Worm (Caenorhabditis elegans) whole organism, early embryonic: ENCODE data around the gene T12D8.9.

ENCODE experiments used
- B0310.2 ChIP-seq: sonication (generic microtip); optimal IDR thresholded peaks from 2 replicates; lab custom pipeline; 2016; ENCODE audit warnings: mild to moderate bottlenecking, missing genetic modification characterization, missing compliant biosample characterization
- F13C5.2 ChIP-seq: sonication (generic microtip); optimal IDR thresholded peaks from 2 replicates; lab custom pipeline; 2017; ENCODE audit warnings: mild to moderate bottlenecking, missing genetic modification characterization, inconsistent platforms, missing compliant biosample characterization
- aly-1 ChIP-seq: sonication (generic microtip); optimal IDR thresholded peaks from 2 replicates; lab custom pipeline; 2016; ENCODE audit warnings: missing genetic modification characterization, missing compliant biosample characterization
- ama-1 ChIP-seq: fragments of 150-350 bp; optimal IDR thresholded peaks from 2 replicates; lab custom pipeline; 2014
- ceh-13 ChIP-seq: fragments of 200-800 bp; sonication (Bioruptor generic); optimal IDR thresholded peaks from 2 replicates; lab custom pipeline; 2018; ENCODE audit warnings: mild to moderate bottlenecking, missing genetic modification characterization, missing compliant biosample characterization
- ceh-36 ChIP-seq: sonication (generic microtip); optimal IDR thresholded peaks from 2 replicates; lab custom pipeline; 2016; ENCODE audit warnings: missing genetic modification characterization, inconsistent platforms, missing compliant biosample characterization
- ets-7 ChIP-seq: sonication (generic microtip); optimal IDR thresholded peaks from 2 replicates; lab custom pipeline; 2016; ENCODE audit warnings: missing genotype, missing genetic modification characterization, missing compliant biosample characterization
- flt-1 ChIP-seq: fragments of 200-800 bp; sonication (Bioruptor generic); IDR thresholded peaks from 2 replicates; pipeline ENCODE4 v1.3.6; 2022; ENCODE audit warnings: missing genetic modification characterization, missing compliant biosample characterization
- hmbx-1 ChIP-seq: sonication (generic microtip); optimal IDR thresholded peaks from 2 replicates; lab custom pipeline; 2016; ENCODE audit warnings: mild to moderate bottlenecking, missing genetic modification characterization, missing compliant biosample characterization
- hmg-4 ChIP-seq: fragments of 200-800 bp; sonication (Bioruptor generic); optimal IDR thresholded peaks from 2 replicates; lab custom pipeline; 2018; ENCODE audit warnings: mild to moderate bottlenecking, missing genetic modification characterization, missing compliant biosample characterization
- hnd-1 ChIP-seq: sonication (generic microtip); optimal IDR thresholded peaks from 2 replicates; lab custom pipeline; 2016; ENCODE audit warnings: missing genetic modification characterization, missing compliant biosample characterization
- pes-1 ChIP-seq: fragments of 200-800 bp; sonication (Bioruptor generic); IDR thresholded peaks from 2 replicates; pipeline ENCODE4 v1.3.6; 2022; ENCODE audit warnings: missing genetic modification reagents, missing genetic modification characterization, missing compliant biosample characterization
- scrt-1 ChIP-seq: fragments of 200-800 bp; sonication (Bioruptor generic); IDR thresholded peaks from 2 replicates; pipeline ENCODE4 v1.3.6; 2022; ENCODE audit warnings: missing genetic modification characterization, missing compliant biosample characterization
- sea-1 ChIP-seq: fragments of 200-800 bp; sonication (Bioruptor generic); conservative IDR thresholded peaks from 2 replicates; pipeline ENCODE4 v1.3.6; 2022; ENCODE audit warnings: missing genetic modification characterization, missing compliant biosample characterization
- tbx-11 ChIP-seq: fragments of 200-800 bp; sonication (Bioruptor generic); IDR thresholded peaks from 2 replicates; pipeline ENCODE4 v1.3.6; 2022; ENCODE audit warnings: missing genetic modification characterization, missing compliant biosample characterization
- tbx-37 ChIP-seq: fragments of 200-800 bp; sonication (Bioruptor generic); conservative IDR thresholded peaks from 2 replicates; pipeline ENCODE4 v1.3.6; 2022; ENCODE audit warnings: missing genetic modification reagents, missing genetic modification characterization, missing compliant biosample characterization
- tra-4 ChIP-seq: sonication (generic microtip); optimal IDR thresholded peaks from 2 replicates; lab custom pipeline; 2017; ENCODE audit warnings: missing genetic modification characterization, missing compliant biosample characterization

The T12D8.9 gene

DNA sequence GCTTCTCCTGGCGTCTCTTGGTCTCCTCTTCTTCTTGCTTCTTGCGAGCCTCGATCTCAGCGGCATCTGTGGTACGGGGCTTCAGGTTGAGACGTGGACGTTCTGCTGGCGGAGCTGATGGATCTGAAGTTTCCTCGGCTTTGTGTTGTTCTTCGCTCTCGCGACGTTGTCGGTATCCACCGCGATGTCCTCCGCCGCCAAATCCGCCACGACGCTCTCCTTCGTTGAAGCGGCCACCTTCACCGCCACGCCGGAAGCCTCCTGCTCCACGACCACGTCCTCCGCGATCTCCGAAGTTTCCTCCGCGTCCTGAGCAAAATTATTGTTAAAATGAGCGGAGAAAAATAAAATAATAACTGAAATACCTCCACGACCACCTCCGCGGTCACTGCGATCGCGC lies 25.9 kb downstream of the T12D8.9 start:
- TF ChIP-seq tbx-11 (GFP tag; lab: Robert Waterston, UW) (no peak), scrt-1 (no peak), tra-4 (tag; lab: Kevin White, UChicago) (no peak), B0310.2 (tag; lab: Kevin White, UChicago) (no peak), aly-1 (tag; lab: Kevin White, UChicago) (no peak), pes-1 (no peak), sea-1 (no peak)

DNA sequence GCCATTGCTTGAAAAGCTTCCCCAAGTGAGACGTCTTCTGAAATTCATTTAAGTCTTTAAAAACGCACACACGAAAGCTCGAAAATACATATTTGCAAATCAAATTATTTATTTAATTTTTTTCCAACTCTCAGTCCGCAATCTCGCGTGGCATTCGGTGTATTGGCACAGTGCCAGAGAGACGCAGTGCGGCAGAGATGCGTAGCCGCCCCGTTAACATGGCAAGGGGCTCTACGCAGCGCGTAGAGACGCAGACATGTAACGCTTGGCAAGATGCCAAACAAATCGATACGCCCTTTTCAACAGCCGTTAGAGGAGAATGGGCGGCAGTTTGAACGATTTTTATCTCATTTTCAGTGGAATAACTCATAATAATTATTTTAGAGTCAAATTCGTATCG lies 26.6 kb downstream of the T12D8.9 start, which contains the start of the genes drr-2 and set-16:
drr-2 (minus strand) TSS at position 37 of the 400 bp plus-strand sequence.
set-16 (plus strand) TSS at position 383 of the 400 bp plus-strand sequence.
- peak; percentile 50 for TF ChIP-seq flt-1 (GFP tag; lab: Robert Waterston, UW)
- no peak for TF ChIP-seq ama-1
- peak; percentile 34 for TF ChIP-seq ets-7 (tag; lab: Kevin White, UChicago)
- TF ChIP-seq tbx-37 (GFP tag; lab: Robert Waterston, UW), result peak; percentile 20; the same call in 1 of the 2 replicates
- TF ChIP-seq aly-1 (tag; lab: Kevin White, UChicago), result no peak
- no peak for TF ChIP-seq hmbx-1 (tag; lab: Kevin White, UChicago)
- peak; percentile 54; the same call in 1 of the 2 replicates for TF ChIP-seq pes-1
- peak; percentile 90 for TF ChIP-seq F13C5.2 (tag; lab: Kevin White, UChicago)
- peak; percentile 34 for TF ChIP-seq tra-4 (tag; lab: Kevin White, UChicago)
- TF ChIP-seq ceh-13 (GFP tag; lab: Kevin White, UChicago), result no peak
- TF ChIP-seq hmg-4 (GFP tag; lab: Kevin White, UChicago), result peak; percentile 82
- TF ChIP-seq B0310.2 (tag; lab: Kevin White, UChicago), result no peak
- peak; percentile 51 for TF ChIP-seq ceh-36
- no peak for TF ChIP-seq tbx-11 (GFP tag; lab: Robert Waterston, UW)
- TF ChIP-seq hnd-1 (tag; lab: Kevin White, UChicago), result no peak
- peak; percentile 67; the same call in 1 of the 2 replicates for TF ChIP-seq sea-1

DNA sequence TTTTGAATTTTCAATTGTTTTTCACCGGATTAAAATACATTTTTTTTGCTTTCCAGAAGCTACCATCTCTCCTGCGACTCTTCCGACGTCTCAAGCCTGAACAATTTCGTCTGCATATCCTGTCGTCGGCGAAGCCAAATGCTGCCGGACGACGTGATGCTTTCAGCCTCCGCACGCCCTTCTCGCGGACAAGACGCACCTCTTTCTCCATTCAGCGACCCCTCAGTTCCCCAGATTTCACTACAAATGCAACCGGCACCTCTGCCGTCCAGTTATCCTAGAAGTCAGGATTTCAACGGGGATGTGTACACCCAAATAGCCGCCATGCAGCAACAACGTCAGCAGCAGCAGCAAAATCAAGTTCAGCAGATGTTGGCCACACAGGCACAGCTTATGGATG lies 27.4 kb downstream of the T12D8.9 start:
- TF ChIP-seq ets-7 (tag; lab: Kevin White, UChicago), result no peak
- no peak for TF ChIP-seq scrt-1
- TF ChIP-seq aly-1 (tag; lab: Kevin White, UChicago), result peak; percentile 7
- TF ChIP-seq tbx-11 (GFP tag; lab: Robert Waterston, UW), result no peak
- no peak for TF ChIP-seq sea-1
- no peak for TF ChIP-seq F13C5.2 (tag; lab: Kevin White, UChicago)

DNA sequence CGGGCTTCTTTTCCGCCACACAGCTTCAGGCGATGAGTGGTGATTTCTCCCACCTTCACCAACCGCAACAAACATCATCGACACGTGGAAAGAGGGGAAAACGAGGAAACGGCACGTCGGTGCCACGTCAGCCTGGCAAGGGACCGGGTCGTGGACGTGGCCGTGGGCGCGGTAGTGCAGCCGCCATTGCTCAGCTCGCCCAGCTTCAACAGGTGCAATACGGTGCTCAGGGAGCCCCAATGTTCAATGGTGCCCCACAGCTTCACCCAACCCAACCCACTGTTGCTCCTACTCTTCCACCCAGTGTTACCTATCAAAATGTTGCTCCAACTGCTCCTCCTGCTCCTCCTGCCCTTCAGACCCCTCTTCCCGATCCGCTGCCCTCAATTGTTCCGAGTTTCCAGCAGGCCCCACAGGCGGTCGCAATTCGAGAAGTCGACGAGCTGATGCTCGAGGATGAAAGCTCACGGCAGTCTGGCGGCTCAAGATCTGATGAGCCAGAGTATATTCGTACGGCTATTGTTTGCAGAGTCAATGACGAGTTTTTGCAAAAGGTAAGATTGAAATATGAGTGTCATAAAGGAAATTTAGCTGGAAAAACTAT lies 29.1 kb downstream of the T12D8.9 start:
- TF ChIP-seq sea-1 (no peak), scrt-1 (0 out of 2 replicates have a peak, but pooled peaks have one; percentile 7)

DNA sequence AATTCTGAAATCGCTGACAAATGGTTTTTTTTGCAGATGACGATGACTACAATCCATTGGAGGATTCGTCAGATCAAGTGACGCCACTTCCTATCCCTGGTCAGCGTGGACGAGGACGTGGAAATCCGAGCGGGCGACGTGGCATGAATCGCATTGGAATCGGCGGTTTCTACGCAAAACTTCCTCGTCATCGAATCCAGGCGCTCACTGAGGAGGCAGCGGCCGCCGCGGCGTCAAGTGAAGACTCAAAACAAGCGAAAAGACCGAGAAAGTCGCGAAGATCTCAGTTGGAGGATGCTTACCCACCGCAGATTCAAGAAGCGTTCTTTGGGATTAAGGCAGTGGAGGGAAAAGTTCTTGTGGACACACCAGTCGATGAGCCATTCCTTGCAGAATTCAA lies 31.6 kb downstream of the T12D8.9 start:
- TF ChIP-seq tbx-11 (GFP tag; lab: Robert Waterston, UW), result 0 out of 2 replicates have a peak, but pooled peaks have one; percentile 22
- no peak for TF ChIP-seq ceh-13 (GFP tag; lab: Kevin White, UChicago)

DNA sequence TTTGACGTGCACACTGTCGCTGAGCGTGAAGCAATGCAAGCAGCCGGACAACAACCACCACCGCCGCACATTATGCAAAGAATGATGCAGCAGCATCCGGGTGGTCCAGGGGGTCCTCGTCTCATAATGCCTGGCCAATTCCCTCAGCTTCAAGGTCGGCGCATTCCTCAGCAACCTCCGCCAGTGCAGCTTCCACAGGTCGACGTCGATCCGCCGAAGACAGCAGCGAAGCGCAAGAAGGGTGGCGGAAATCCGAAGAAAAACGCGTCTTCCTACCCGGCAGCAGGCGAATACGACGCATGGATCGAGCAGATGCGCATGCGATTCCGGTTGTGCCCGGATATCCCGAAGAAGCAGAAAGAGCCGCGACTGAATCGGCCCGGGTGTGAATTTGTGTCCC lies 34.5 kb downstream of the T12D8.9 start:
- TF ChIP-seq aly-1 (tag; lab: Kevin White, UChicago), result peak; percentile 39
- TF ChIP-seq hnd-1 (tag; lab: Kevin White, UChicago), result no peak

DNA sequence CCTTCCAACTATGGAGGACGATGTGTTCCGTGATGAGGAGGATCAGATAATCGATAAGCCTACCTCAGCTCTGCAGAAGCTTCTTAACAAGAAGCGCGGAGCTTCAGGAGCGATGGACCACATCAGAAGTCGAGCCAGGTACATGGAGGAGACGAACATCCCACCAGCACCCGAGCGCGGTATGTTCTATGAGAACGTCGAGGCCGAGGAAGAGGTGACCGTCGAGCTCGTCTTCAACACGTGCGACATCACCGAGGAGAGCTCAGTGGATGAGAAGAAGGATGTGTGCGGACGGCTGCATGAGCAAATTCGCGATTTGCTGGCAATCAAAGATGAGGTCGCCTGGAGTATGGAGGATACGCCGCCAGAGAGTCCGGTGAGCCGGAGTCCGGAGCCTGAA lies 35.1 kb downstream of the T12D8.9 start:
- TF ChIP-seq tbx-37 (GFP tag; lab: Robert Waterston, UW) (no peak), flt-1 (GFP tag; lab: Robert Waterston, UW) (no peak), sea-1 (no peak)

DNA sequence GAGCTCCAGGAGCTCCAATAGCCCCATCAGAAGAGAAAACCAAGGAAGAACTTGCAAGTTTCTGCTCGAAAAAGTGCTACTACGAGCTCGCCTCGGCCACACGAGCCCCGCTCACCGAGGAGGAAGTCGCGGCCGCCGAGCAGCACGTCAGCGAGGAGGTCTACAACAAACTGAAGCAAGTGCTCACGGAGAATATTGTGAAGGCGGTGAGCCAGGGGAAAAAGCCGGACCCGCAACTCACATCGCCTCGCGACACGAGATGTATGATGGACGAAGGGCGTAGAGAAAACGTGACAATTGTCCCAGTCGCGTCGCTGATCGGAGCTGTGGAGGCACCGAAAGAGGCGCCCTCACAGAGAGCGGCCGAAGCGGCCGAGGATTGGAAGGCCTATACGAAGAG lies 35.8 kb downstream of the T12D8.9 start:
- TF ChIP-seq ets-7 (tag; lab: Kevin White, UChicago) (no peak), F13C5.2 (tag; lab: Kevin White, UChicago) (no peak), ceh-36 (no peak)

DNA sequence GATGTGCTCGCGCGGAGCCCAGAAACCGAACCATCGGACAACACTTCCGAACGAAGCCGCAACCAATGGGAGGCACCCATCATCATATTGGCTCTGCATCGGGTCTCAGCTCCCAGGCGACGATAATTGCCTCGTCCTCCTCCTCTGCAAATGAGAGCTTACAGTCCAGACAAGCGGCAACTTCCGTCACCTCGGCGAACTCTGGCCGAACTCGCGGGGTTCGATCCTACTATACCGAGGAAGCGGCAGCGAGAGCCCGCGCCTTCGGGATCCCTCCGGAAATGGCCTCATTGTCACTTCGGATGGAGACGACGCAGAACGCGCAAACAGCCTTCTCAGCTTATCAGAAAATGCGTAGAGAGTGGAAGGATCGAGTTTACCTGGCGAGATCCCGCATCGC lies 38.0 kb downstream of the T12D8.9 start:
- TF ChIP-seq tra-4 (tag; lab: Kevin White, UChicago) (no peak), scrt-1 (no peak), F13C5.2 (tag; lab: Kevin White, UChicago) (no peak), tbx-37 (GFP tag; lab: Robert Waterston, UW) (no peak), hmg-4 (GFP tag; lab: Kevin White, UChicago) (peak; percentile 14)

DNA sequence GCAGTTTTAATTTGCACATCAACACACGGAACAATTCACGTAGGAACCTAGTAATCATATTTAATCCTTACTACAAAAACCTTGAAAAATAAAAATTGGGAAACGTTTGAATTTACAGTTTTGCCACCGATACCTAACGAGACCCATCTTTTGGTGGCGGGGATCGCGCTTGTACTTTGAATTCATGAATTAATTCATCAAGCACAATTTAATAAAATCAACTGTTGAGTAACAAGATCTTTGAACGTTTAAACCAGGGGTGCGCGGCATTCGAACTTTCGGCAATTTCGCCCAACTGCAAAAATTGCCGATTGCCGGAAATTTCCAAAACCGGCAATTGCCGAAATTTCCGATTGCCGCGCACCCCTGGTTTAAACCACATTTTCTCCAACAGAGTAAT lies 39.8 kb downstream of the T12D8.9 start:
- no peak for TF ChIP-seq hnd-1 (tag; lab: Kevin White, UChicago)
- no peak for TF ChIP-seq F13C5.2 (tag; lab: Kevin White, UChicago)
- no peak for TF ChIP-seq B0310.2 (tag; lab: Kevin White, UChicago)
- no peak for TF ChIP-seq tbx-11 (GFP tag; lab: Robert Waterston, UW)
- TF ChIP-seq ama-1, result no peak
- no peak for TF ChIP-seq hmg-4 (GFP tag; lab: Kevin White, UChicago)
- no peak for TF ChIP-seq ets-7 (tag; lab: Kevin White, UChicago)
- no peak for TF ChIP-seq ceh-13 (GFP tag; lab: Kevin White, UChicago)
- TF ChIP-seq scrt-1, result no peak
- no peak for TF ChIP-seq tbx-37 (GFP tag; lab: Robert Waterston, UW)
- TF ChIP-seq aly-1 (tag; lab: Kevin White, UChicago), result no peak
- no peak for TF ChIP-seq hmbx-1 (tag; lab: Kevin White, UChicago)
- no peak for TF ChIP-seq sea-1
- TF ChIP-seq flt-1 (GFP tag; lab: Robert Waterston, UW), result no peak
- no peak for TF ChIP-seq pes-1
- no peak for TF ChIP-seq ceh-36
- no peak for TF ChIP-seq tra-4 (tag; lab: Kevin White, UChicago)
